Fruit fly (Drosophila melanogaster): ENCODE measurements around the gene CG4360.

DNA sequence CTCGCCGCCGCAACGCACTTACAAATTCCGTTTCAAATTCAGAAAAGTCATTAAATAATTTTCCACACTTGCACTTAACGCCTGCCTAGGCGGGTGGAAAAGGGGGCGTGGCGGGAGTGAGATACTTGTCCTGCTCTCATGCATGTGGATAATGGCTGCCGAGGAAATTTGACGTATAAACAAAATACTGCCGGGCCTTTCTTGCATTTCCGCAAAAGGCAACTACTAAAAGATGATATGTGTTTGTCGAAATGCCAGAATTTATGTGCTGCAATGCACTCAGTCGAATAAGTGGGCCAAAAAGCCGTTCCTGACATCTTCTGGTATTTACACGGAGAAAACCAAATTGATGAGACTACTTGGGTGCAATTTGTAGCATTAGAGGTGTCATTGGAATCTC is 22.5 kb upstream of the CG4360 start:
- no peak for TF ChIP-seq CG11294 (GFP tag; IDR thresholded peaks at IDR 0.05)
- TF ChIP-seq acj6 (GFP tag; optimal IDR thresholded peaks at IDR 0.05): no peak
- TF ChIP-seq Lpt (GFP tag; optimal IDR thresholded peaks at IDR 0.05): no peak
- no peak for TF ChIP-seq Sox15 (GFP tag; optimal IDR thresholded peaks at IDR 0.05)
- no peak for TF ChIP-seq CG8119 (GFP tag; IDR thresholded peaks at IDR 0.05)
- TF ChIP-seq achi (GFP tag; optimal IDR thresholded peaks at IDR 0.05): no peak
- TF ChIP-seq fd85E (GFP tag; optimal IDR thresholded peaks at IDR 0.05): no peak
- no peak for TF ChIP-seq pdm3 (GFP tag; optimal IDR thresholded peaks at IDR 0.05)
- no peak for TF ChIP-seq Ets21C (GFP tag; optimal IDR thresholded peaks at IDR 0.05)
